Fruit fly (Drosophila melanogaster) ovary, adult (tissue): ENCODE results near the gene Indy.
A peak's percentile ranks its signal among the peaks of the same experiment; 100 is the strongest.

Experiments used
- CG17801 ChIP-seq: fragments of 200-800 bp; optimal IDR thresholded peaks from 2 replicates; lab custom pipeline; 2019; ENCODE audit warnings: missing biosample characterization, mild to moderate bottlenecking, missing genetic modification characterization, moderate library complexity; ENCODE audit not compliant: partially characterized antibody

Indy gene

dm6 chr3L:18784562-18784961 lies 61.5 kb downstream of the Indy start:
- peak; percentile 50 for TF ChIP-seq CG17801 (GFP tag; lab: Kevin White, UChicago)

- TF ChIP-seq CG17801 (GFP tag; lab: Kevin White, UChicago) = peak; percentile 98
Observed at dm6 chr3L:18783544-18783943, 62.5 kb downstream of the Indy start.

DNA sequence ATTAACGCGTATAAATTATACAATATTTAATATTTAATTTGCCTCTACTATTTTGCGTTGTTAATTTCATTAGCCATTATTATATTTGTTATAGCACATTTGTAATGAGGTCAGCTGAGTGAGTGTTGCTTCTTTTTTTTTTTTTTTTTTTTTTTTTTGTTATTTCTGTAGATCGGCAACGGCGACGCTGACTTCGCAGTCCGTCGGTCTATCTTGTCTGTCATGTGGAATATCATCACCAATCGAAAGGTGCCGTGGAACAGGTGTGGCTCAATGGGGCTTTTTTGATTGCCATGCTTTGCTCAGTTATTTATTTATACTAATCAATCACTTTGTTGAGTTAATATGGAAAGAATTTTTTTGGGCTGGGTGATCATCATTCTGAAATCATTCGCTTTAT lies 63.4 kb downstream of the Indy start:
- no peak for TF ChIP-seq CG17801 (GFP tag; lab: Kevin White, UChicago)

DNA sequence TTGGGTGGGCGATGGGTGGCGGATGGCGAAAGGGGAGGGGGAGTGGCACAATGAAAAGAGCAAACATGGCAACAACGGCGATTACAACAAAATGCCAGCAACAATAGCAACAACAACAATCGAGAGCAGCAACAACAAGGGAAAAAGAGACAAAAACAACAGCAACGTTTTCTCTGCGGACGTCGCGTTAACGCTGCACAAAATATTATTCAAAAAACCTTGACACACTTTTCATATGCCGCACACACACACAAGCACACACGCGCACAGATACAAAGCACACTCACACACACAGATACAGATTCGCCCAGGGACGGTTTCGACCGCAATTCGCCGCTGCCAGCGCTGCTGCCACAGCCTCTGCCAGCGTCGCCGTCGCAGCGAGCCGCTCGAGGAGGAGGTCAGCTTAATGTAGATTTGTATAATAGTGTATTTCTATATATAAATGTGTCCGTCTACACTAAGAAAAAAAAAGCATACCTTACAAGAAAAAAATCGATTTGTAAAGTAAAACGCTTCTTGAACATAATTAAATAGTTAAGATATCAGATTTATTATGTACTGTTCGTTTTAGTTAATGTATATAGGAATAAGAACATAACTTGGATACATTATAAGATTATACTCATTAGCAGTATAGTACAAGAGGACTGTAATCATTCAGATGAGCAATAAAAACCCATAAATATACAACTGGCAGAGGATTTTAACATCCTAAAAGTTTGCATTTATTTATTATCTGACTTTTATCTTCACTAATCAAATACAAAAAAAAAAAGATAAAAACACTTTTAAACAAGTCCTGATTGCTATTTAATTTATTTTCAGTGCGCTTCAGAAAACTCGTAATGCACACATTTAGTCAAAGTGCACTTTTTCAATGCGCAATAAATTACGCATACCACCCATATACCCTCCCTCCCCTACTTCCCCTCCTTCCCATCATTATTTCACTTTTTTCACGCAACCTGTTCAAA lies 64.1 kb downstream of the Indy start:
- peak; percentile 47 for TF ChIP-seq CG17801 (GFP tag; lab: Kevin White, UChicago)
